Worm (Caenorhabditis elegans): ENCODE data around the gene gyf-1.

Gene gyf-1

ce11 chrII:6689088-6689487, 5.1 kb downstream of the gyf-1 start (continued):
- no peak for TF ChIP-seq nhr-237 (tag; optimal IDR thresholded peaks at IDR 0.05)
- TF ChIP-seq nhr-76 (tag; optimal IDR thresholded peaks at IDR 0.05), result no peak
- no peak for TF ChIP-seq ceh-63 (GFP tag; optimal IDR thresholded peaks at IDR 0.05)
- no peak for TF ChIP-seq efl-1 (optimal IDR thresholded peaks at IDR 0.05)
- TF ChIP-seq efl-1 (GFP tag; optimal IDR thresholded peaks at IDR 0.05 in 1 of 2), result peak in 1 of 2 experiments; percentile 19
- no peak for TF ChIP-seq hpl-2 (GFP tag; optimal IDR thresholded peaks at IDR 0.05)
- no peak for TF ChIP-seq lin-35 (GFP tag; optimal IDR thresholded peaks at IDR 0.05)
- TF ChIP-seq sptf-1 (tag; optimal IDR thresholded peaks at IDR 0.05), result no peak
- no peak for TF ChIP-seq zag-1 (tag; optimal IDR thresholded peaks at IDR 0.05)
- TF ChIP-seq lin-14 (GFP tag; optimal IDR thresholded peaks at IDR 0.05), result peak; percentile 59
- TF ChIP-seq rnt-1 (tag; optimal IDR thresholded peaks at IDR 0.05), result no peak
- no peak for TF ChIP-seq tlp-1 (tag; optimal IDR thresholded peaks at IDR 0.05)
- peak; percentile 28 for TF ChIP-seq swsn-7 (tag; optimal IDR thresholded peaks at IDR 0.05)
- TF ChIP-seq vab-15 (tag; optimal IDR thresholded peaks at IDR 0.05), result no peak
- no peak for TF ChIP-seq sup-37 (GFP tag; optimal IDR thresholded peaks at IDR 0.05)
- TF ChIP-seq pqm-1 (tag; optimal IDR thresholded peaks at IDR 0.05), result no peak
- no peak for TF ChIP-seq ces-1 (GFP tag; optimal IDR thresholded peaks at IDR 0.05)
- peak; percentile 15 for TF ChIP-seq xbp-1 (tag; optimal IDR thresholded peaks at IDR 0.05)
- no peak for TF ChIP-seq nhr-19 (GFP tag; conservative IDR thresholded peaks at IDR 0.05)
- TF ChIP-seq unc-86 (tag; optimal IDR thresholded peaks at IDR 0.05), result peak; percentile 20
- no peak for TF ChIP-seq mep-1 (tag; optimal IDR thresholded peaks at IDR 0.05)
- TF ChIP-seq efl-3 (GFP tag; optimal IDR thresholded peaks at IDR 0.05), result no peak
- no peak for TF ChIP-seq mab-9 (GFP tag; IDR thresholded peaks at IDR 0.05)
- TF ChIP-seq nhr-20 (tag; optimal IDR thresholded peaks at IDR 0.05), result peak; percentile 14
- TF ChIP-seq blmp-1 (tag; optimal IDR thresholded peaks at IDR 0.05), result no peak
- no peak for TF ChIP-seq C34B4.2 (tag; optimal IDR thresholded peaks at IDR 0.05)
- peak; percentile 27 for TF ChIP-seq fkh-10 (GFP tag; optimal IDR thresholded peaks at IDR 0.05)
- no peak for TF ChIP-seq unc-30 (tag; optimal IDR thresholded peaks at IDR 0.05)
- TF ChIP-seq unc-130 (tag; optimal IDR thresholded peaks at IDR 0.05), result no peak
- peak; percentile 61 for TF ChIP-seq sox-4 (tag; optimal IDR thresholded peaks at IDR 0.05)
- peak in 1 of 2 experiments; percentile 4 for TF ChIP-seq lsy-2 (tag; optimal IDR thresholded peaks at IDR 0.05)
- TF ChIP-seq ceh-90 (tag; optimal IDR thresholded peaks at IDR 0.05), result no peak
- TF ChIP-seq grh-1 (GFP tag; IDR thresholded peaks at IDR 0.05), result no peak
- no peak for TF ChIP-seq nhr-90 (tag; optimal IDR thresholded peaks at IDR 0.05; ENCODE audit: poor library complexity)
- peak; percentile 60 for TF ChIP-seq nhr-47 (tag; optimal IDR thresholded peaks at IDR 0.05)
- no peak for TF ChIP-seq ets-5 (GFP tag; IDR thresholded peaks at IDR 0.05)
- TF ChIP-seq Y116A8C.19 (tag; optimal IDR thresholded peaks at IDR 0.05; ENCODE audit: borderline replicate concordance), result no peak
- TF ChIP-seq dsc-1 (tag; optimal IDR thresholded peaks at IDR 0.05), result peak; percentile 96
- no peak for TF ChIP-seq skn-1 (tag; optimal IDR thresholded peaks at IDR 0.05)
- TF ChIP-seq lir-3 (tag; optimal IDR thresholded peaks at IDR 0.05; ENCODE audit: poor library complexity), result no peak
- TF ChIP-seq ceh-88 (GFP tag; IDR thresholded peaks at IDR 0.05), result no peak
- TF ChIP-seq fkh-8 (tag; optimal IDR thresholded peaks at IDR 0.05), result peak; percentile 93
- no peak for TF ChIP-seq aly-2 (tag; optimal IDR thresholded peaks at IDR 0.05)
- no peak for TF ChIP-seq isw-1 (GFP tag; IDR thresholded peaks at IDR 0.05)
- TF ChIP-seq hlh-4 (tag; optimal IDR thresholded peaks at IDR 0.05), result no peak
- TF ChIP-seq irx-1 (tag; optimal IDR thresholded peaks at IDR 0.05), result no peak
- peak; percentile 72 for TF ChIP-seq nhr-71 (tag; optimal IDR thresholded peaks at IDR 0.05)
- TF ChIP-seq ceh-8 (GFP tag; optimal IDR thresholded peaks at IDR 0.05), result peak; percentile 26
- no peak for TF ChIP-seq unc-98 (GFP tag; IDR thresholded peaks at IDR 0.05)
- TF ChIP-seq alr-1 (tag; optimal IDR thresholded peaks at IDR 0.05; ENCODE audit: borderline replicate concordance), result no peak
- TF ChIP-seq nhr-84 (tag; optimal IDR thresholded peaks at IDR 0.05), result no peak
- peak; percentile 10 for TF ChIP-seq nhr-11 (tag; optimal IDR thresholded peaks at IDR 0.05)
- no peak for TF ChIP-seq F16B12.6 (tag; optimal IDR thresholded peaks at IDR 0.05)
- no peak for TF ChIP-seq ztf-4 (tag; optimal IDR thresholded peaks at IDR 0.05)
- peak; percentile 52 for TF ChIP-seq pax-3 (tag; optimal IDR thresholded peaks at IDR 0.05)

Measured in whole organism, L1 larva.